Fruit fly (Drosophila melanogaster): Measurements from ENCODE around the gene CG32432.

DNA sequence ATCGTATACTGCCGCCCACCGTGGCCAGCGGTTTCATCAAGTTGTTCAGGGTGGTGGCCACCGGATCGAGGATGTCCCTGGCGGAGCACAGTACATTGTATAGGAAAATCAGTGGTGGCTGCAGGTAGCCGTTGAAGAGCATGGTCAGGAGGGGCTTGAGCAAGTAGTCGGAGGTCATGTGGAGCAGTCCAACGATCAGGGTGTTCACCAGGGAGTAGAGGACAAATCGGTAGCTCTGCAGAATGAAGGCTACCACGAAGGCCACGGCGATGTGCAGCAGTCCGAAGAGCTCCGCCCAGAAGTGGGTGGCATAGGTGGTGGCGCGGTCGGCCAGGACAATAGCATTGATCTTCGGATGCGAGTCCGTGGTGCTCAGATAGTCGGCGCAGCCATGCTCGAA, 87.6 kb downstream of the CG32432 start:
- TF ChIP-seq OdsH (GFP tag; optimal IDR thresholded peaks at IDR 0.05), result no peak
- TF ChIP-seq Eip75B (GFP tag; optimal IDR thresholded peaks at IDR 0.05), result no peak
- TF ChIP-seq fd85E (GFP tag; optimal IDR thresholded peaks at IDR 0.05), result no peak
- no peak for TF ChIP-seq Eip93F (GFP tag; optimal IDR thresholded peaks at IDR 0.05)
- TF ChIP-seq salr (GFP tag; optimal IDR thresholded peaks at IDR 0.05), result no peak
- no peak for TF ChIP-seq dsx (GFP tag; optimal IDR thresholded peaks at IDR 0.05; ENCODE audit: poor library complexity, severe bottlenecking)
- TF ChIP-seq dac (GFP tag; optimal IDR thresholded peaks at IDR 0.05), result no peak
- no peak for TF ChIP-seq CG34406 (GFP tag; optimal IDR thresholded peaks at IDR 0.05)
- no peak for TF ChIP-seq Hr39 (GFP tag; optimal IDR thresholded peaks at IDR 0.05)
- no peak for TF ChIP-seq CG32006 (GFP tag; optimal IDR thresholded peaks at IDR 0.05)
- no peak for TF ChIP-seq CG6163 (GFP tag; IDR thresholded peaks at IDR 0.05)
- no peak for TF ChIP-seq CG6276 (GFP tag; optimal IDR thresholded peaks at IDR 0.05)

All from whole organism, prepupa.